Worm (Caenorhabditis elegans) whole organism, L4/young adult: ENCODE results near the gene crb-3.

ENCODE experiments used
- dao-5 ChIP-seq: sonication (generic microtip); optimal IDR thresholded peaks from 2 replicates; lab custom pipeline; 2016; ENCODE audit warnings: missing genotype, missing genetic modification characterization, moderate library complexity, missing compliant biosample characterization
- him-1 ChIP-seq: sonication (generic microtip); optimal IDR thresholded peaks from 2 replicates; lab custom pipeline; 2016; ENCODE audit warnings: missing genotype, missing genetic modification reagents, missing genetic modification characterization, missing compliant biosample characterization

ce11 chrX:9208933-9209332, 5.4 kb downstream of the crb-3 start:
- TF ChIP-seq him-1 (tag; lab: Kevin White, UChicago) (no peak), dao-5 (tag; lab: Kevin White, UChicago) (no peak)
